Worm (Caenorhabditis elegans) whole organism, L3 larva: Measurements from ENCODE around the gene srh-295.
"Not testable (repeated sequence)": the region's sequence is repeated elsewhere in the genome, so short reads cannot be mapped to it uniquely, and the experiment has no call there.

Source experiments
- R02D3.7 ChIP-seq: fragments of 150-350 bp; optimal IDR thresholded peaks from 2 replicates; lab custom pipeline; 2014; ENCODE audit warnings: missing biosample characterization, missing genetic modification characterization
- ZK546.5 ChIP-seq: sonication (generic microtip); optimal IDR thresholded peaks from 2 replicates; lab custom pipeline; 2017; ENCODE audit warnings: missing biosample characterization, missing genetic modification characterization
- aly-2 ChIP-seq: fragments of 150-350 bp; optimal IDR thresholded peaks from 2 replicates; lab custom pipeline; 2014; ENCODE audit warnings: missing biosample characterization, missing genetic modification characterization
- ama-1 ChIP-seq: fragments of 150-350 bp; optimal IDR thresholded peaks from 2 replicates; lab custom pipeline; 2018
- ceh-28 ChIP-seq: fragments of 150-350 bp; optimal IDR thresholded peaks from 2 replicates; lab custom pipeline; 2014; ENCODE audit warnings: missing biosample characterization, missing genetic modification reagents, missing genetic modification characterization
- ceh-9 ChIP-seq: sonication (generic microtip); optimal IDR thresholded peaks from 2 replicates; lab custom pipeline; 2018; ENCODE audit warnings: missing biosample characterization, missing genetic modification characterization
- daf-12 ChIP-seq: fragments of 150-350 bp; optimal IDR thresholded peaks from 2 replicates; lab custom pipeline; 2014; ENCODE audit warnings: missing biosample characterization, missing genetic modification reagents, missing genetic modification characterization
- egl-27 ChIP-seq: sonication (generic microtip); optimal IDR thresholded peaks from 4 replicates; lab custom pipeline; 2017; ENCODE audit warnings: missing biosample characterization, missing genetic modification reagents, missing genetic modification characterization
- elt-1 ChIP-seq: fragments of 150-350 bp; optimal IDR thresholded peaks from 2 replicates; lab custom pipeline; 2014; ENCODE audit warnings: missing biosample characterization, missing genetic modification characterization
- elt-2 ChIP-seq: sonication (generic microtip); optimal IDR thresholded peaks from 2 replicates; lab custom pipeline; 2016; ENCODE audit warnings: missing genetic modification reagents, mild to moderate bottlenecking, missing genetic modification characterization, missing compliant biosample characterization
- elt-3 ChIP-seq, 3 experiments: fragments of 150-350 bp in 1 of 3; sonication (generic microtip) in 2 of 3; optimal IDR thresholded peaks; 2 replicates in 2 of 3; 4 replicates in 1 of 3; lab custom pipeline; 2014 to 2017; ENCODE audit warnings: missing biosample characterization in 3 of 3, missing genetic modification characterization in 3 of 3
- fkh-10 ChIP-seq: sonication (generic microtip); optimal IDR thresholded peaks from 2 replicates; lab custom pipeline; 2017; ENCODE audit warnings: missing biosample characterization, missing genetic modification reagents, missing genetic modification characterization
- jun-1 ChIP-seq: fragments of 150-350 bp; optimal IDR thresholded peaks from 2 replicates; lab custom pipeline; 2014; ENCODE audit warnings: missing biosample characterization, missing genetic modification reagents, missing genetic modification characterization
- lin-15B ChIP-seq: fragments of 150-350 bp; optimal IDR thresholded peaks from 2 replicates; lab custom pipeline; 2014; ENCODE audit warnings: missing biosample characterization, missing genetic modification characterization
- lsy-12 ChIP-seq: sonication (generic microtip); optimal IDR thresholded peaks from 2 replicates; lab custom pipeline; 2016; ENCODE audit warnings: mild to moderate bottlenecking, missing genetic modification characterization, missing compliant biosample characterization
- mdl-1 ChIP-seq: fragments of 150-350 bp; optimal IDR thresholded peaks from 2 replicates; lab custom pipeline; 2014; ENCODE audit warnings: missing biosample characterization, missing genetic modification characterization
- mml-1 ChIP-seq: fragments of 150-350 bp; sonication (generic microtip); optimal IDR thresholded peaks from 3 replicates; lab custom pipeline; 2014; ENCODE audit warnings: missing biosample characterization, missing genetic modification characterization
- nhr-11 ChIP-seq: fragments of 150-350 bp; optimal IDR thresholded peaks from 2 replicates; lab custom pipeline; 2014; ENCODE audit warnings: missing biosample characterization, missing genetic modification characterization
- nhr-25 ChIP-seq: sonication (generic microtip); optimal IDR thresholded peaks from 2 replicates; lab custom pipeline; 2017; ENCODE audit warnings: missing biosample characterization, missing genetic modification characterization
- nhr-28 ChIP-seq: fragments of 150-350 bp; optimal IDR thresholded peaks from 2 replicates; lab custom pipeline; 2014; ENCODE audit warnings: missing biosample characterization, missing genetic modification characterization
- nhr-43 ChIP-seq: sonication (generic microtip); optimal IDR thresholded peaks from 2 replicates; lab custom pipeline; 2016; ENCODE audit warnings: mild to moderate bottlenecking, missing genetic modification characterization, missing compliant biosample characterization; ENCODE audit not compliant: poor library complexity, severe bottlenecking
- pha-4 ChIP-seq: fragments of 150-350 bp; optimal IDR thresholded peaks from 2 replicates; lab custom pipeline; 2014; ENCODE audit warnings: missing biosample characterization, missing genetic modification reagents, missing genetic modification characterization
- pqm-1 ChIP-seq: fragments of 150-350 bp; optimal IDR thresholded peaks from 2 replicates; lab custom pipeline; 2017; ENCODE audit warnings: missing biosample characterization, missing genetic modification characterization, inconsistent platforms
- sea-2 ChIP-seq: fragments of 150-350 bp; sonication (generic microtip); optimal IDR thresholded peaks from 4 replicates; lab custom pipeline; 2014; ENCODE audit warnings: missing biosample characterization, missing genetic modification reagents, missing genetic modification characterization
- tbx-2 ChIP-seq: sonication (generic microtip); optimal IDR thresholded peaks from 2 replicates; lab custom pipeline; 2016; ENCODE audit warnings: mild to moderate bottlenecking, missing genetic modification characterization, missing compliant biosample characterization
- unc-39 ChIP-seq: sonication (generic microtip); optimal IDR thresholded peaks from 4 replicates; lab custom pipeline; 2017; ENCODE audit warnings: missing biosample characterization, missing genetic modification characterization
- unc-62 ChIP-seq: fragments of 150-350 bp; sonication (generic microtip); optimal IDR thresholded peaks from 4 replicates; lab custom pipeline; 2014; ENCODE audit warnings: missing biosample characterization, missing genetic modification reagents, missing genetic modification characterization
- zag-1 ChIP-seq: fragments of 150-350 bp; optimal IDR thresholded peaks from 2 replicates; lab custom pipeline; 2014; ENCODE audit warnings: missing biosample characterization, missing genetic modification characterization
- ztf-11 ChIP-seq: fragments of 150-350 bp; optimal IDR thresholded peaks from 2 replicates; lab custom pipeline; 2014; ENCODE audit warnings: missing biosample characterization, missing genetic modification characterization
- ztf-4 ChIP-seq: fragments of 150-350 bp; optimal IDR thresholded peaks from 2 replicates; lab custom pipeline; 2014; ENCODE audit warnings: missing biosample characterization, missing genetic modification characterization

Gene srh-295

ce11 chrV:15349044-15349443 is 18.6 kb downstream of the srh-295 start, which contains the start of gene clec-230:
Gene clec-230, minus strand, starts transcription at chrV:15349144.
- no peak for TF ChIP-seq ztf-4 (tag; lab: Kevin White, UChicago)
- TF ChIP-seq nhr-43 (tag; lab: Kevin White, UChicago) = no peak
- no peak for TF ChIP-seq aly-2 (tag; lab: Kevin White, UChicago)
- TF ChIP-seq elt-3 (tag; optimal IDR thresholded peaks at IDR 0.05; lab: Kevin White, UChicago) = no peak
- TF ChIP-seq ama-1 (lab: Kevin White, UChicago) = no peak
- TF ChIP-seq elt-1 (tag; lab: Kevin White, UChicago) = no peak
- TF ChIP-seq egl-27 (tag; lab: Kevin White, UChicago) = no peak
- TF ChIP-seq unc-62 (GFP tag; lab: Kevin White, UChicago) = no peak
- no peak for TF ChIP-seq nhr-28
- no peak for TF ChIP-seq zag-1 (tag; lab: Kevin White, UChicago)
- no peak for TF ChIP-seq ztf-11 (tag; lab: Kevin White, UChicago)
- TF ChIP-seq mml-1 (tag; lab: Kevin White, UChicago) = no peak
- no peak for TF ChIP-seq sea-2 (GFP tag; lab: Kevin White, UChicago)
- no peak for TF ChIP-seq ZK546.5 (tag; lab: Kevin White, UChicago)
- no peak for TF ChIP-seq unc-39 (tag; lab: Kevin White, UChicago)
- no peak for TF ChIP-seq pqm-1 (tag; lab: Kevin White, UChicago)
- no peak for TF ChIP-seq daf-12
- no peak for TF ChIP-seq mdl-1
- TF ChIP-seq R02D3.7 (tag; lab: Kevin White, UChicago) = no peak
- no peak for TF ChIP-seq ceh-28

- no peak for TF ChIP-seq pha-4
- no peak for TF ChIP-seq nhr-25 (tag; lab: Kevin White, UChicago)
Measured at ce11 chrV:15350615-15351014, 20.2 kb downstream of the srh-295 start, which contains the start of gene clec-231. Gene clec-231, minus strand, starts transcription at chrV:15350715.

- no peak for TF ChIP-seq lin-15B (tag; lab: Kevin White, UChicago)
- TF ChIP-seq mml-1 (tag; lab: Kevin White, UChicago) = no peak
- TF ChIP-seq pqm-1 (tag; lab: Kevin White, UChicago) = no peak
- no peak for TF ChIP-seq nhr-28
- no peak for TF ChIP-seq unc-62 (GFP tag; lab: Kevin White, UChicago)
- no peak for TF ChIP-seq nhr-11 (tag; lab: Kevin White, UChicago)
Measured at ce11 chrV:15352376-15352775, 22.0 kb downstream of the srh-295 start, which contains the start of gene srx-58. Gene srx-58, plus strand, starts transcription at chrV:15352676.

ce11 chrV:15354648-15355047 is 24.2 kb downstream of the srh-295 start, which contains the start of gene C29F3.7:
Gene C29F3.7, plus strand, starts transcription at chrV:15354901.
- TF ChIP-seq lsy-12 (tag; lab: Kevin White, UChicago) (no peak), jun-1 (tag; lab: Kevin White, UChicago) (peak; percentile 57), elt-2 (tag; lab: Kevin White, UChicago) (peak; percentile 99), ceh-9 (tag; lab: Kevin White, UChicago) (no peak), tbx-2 (tag; lab: Kevin White, UChicago) (no peak), egl-27 (tag; lab: Kevin White, UChicago) (peak; percentile 60), pqm-1 (tag; lab: Kevin White, UChicago) (peak; percentile 99), ztf-4 (tag; lab: Kevin White, UChicago) (no peak)

ce11 chrV:15361412-15361811 is 31.0 kb downstream of the srh-295 start, which contains the start of gene ech-1.1:
Gene ech-1.1, minus strand, starts transcription at chrV:15361512.
- not testable (repeated sequence) for TF ChIP-seq sea-2 (GFP tag; lab: Kevin White, UChicago); elt-1 (tag; lab: Kevin White, UChicago); unc-39 (tag; lab: Kevin White, UChicago)

ce11 chrV:15367770-15368169 is 37.4 kb downstream of the srh-295 start:
- TF ChIP-seq nhr-43 (tag; lab: Kevin White, UChicago) (no peak), lin-15B (tag; lab: Kevin White, UChicago) (no peak), fkh-10 (GFP tag; lab: Kevin White, UChicago) (no peak), pqm-1 (tag; lab: Kevin White, UChicago) (no peak), ceh-28 (no peak), unc-62 (GFP tag; lab: Kevin White, UChicago) (no peak)
